Fruit fly (Drosophila melanogaster) whole organism, prepupa: ENCODE results near the gene CG15894.

ENCODE experiments used
- Blimp-1 ChIP-seq: fragments of 200-800 bp; sonication (Bioruptor generic); optimal IDR thresholded peaks from 3 replicates; lab custom pipeline; 2017; ENCODE audit warnings: missing biosample characterization, missing genetic modification characterization, mild to moderate bottlenecking, moderate library complexity, missing genetic modification reagents
- CG10631 ChIP-seq: fragments of 200-800 bp; sonication (Bioruptor generic); optimal IDR thresholded peaks from 2 replicates; lab custom pipeline; 2016; ENCODE audit warnings: missing biosample characterization, missing genetic modification characterization
- CG10669 ChIP-seq: fragments of 200-800 bp; sonication (Bioruptor generic); optimal IDR thresholded peaks from 3 replicates; lab custom pipeline; 2018; ENCODE audit warnings: missing biosample characterization, mild to moderate bottlenecking, missing genetic modification characterization, moderate library complexity
- CG11294 ChIP-seq: fragments of 200-800 bp; sonication (Bioruptor generic); IDR thresholded peaks from 2 replicates; pipeline ENCODE4 v1.3.6; 2022; ENCODE audit warnings: missing biosample characterization, missing genetic modification characterization
- CG11762 ChIP-seq: fragments of 200-800 bp; sonication (Bioruptor generic); optimal IDR thresholded peaks from 3 replicates; lab custom pipeline; 2016; ENCODE audit warnings: missing biosample characterization, missing genetic modification characterization; ENCODE audit not compliant: insufficient read depth
- CG11902 ChIP-seq: fragments of 200-800 bp; sonication (Bioruptor generic); optimal IDR thresholded peaks from 3 replicates; lab custom pipeline; 2016; ENCODE audit warnings: missing biosample characterization, missing genetic modification characterization
- CG15336 ChIP-seq: fragments of 200-800 bp; sonication (Bioruptor generic); IDR thresholded peaks from 2 replicates; pipeline ENCODE4 v1.3.6; 2022; ENCODE audit warnings: missing biosample characterization, missing genetic modification characterization
- CG16779 ChIP-seq: fragments of 200-800 bp; sonication (Bioruptor generic); optimal IDR thresholded peaks from 3 replicates; lab custom pipeline; 2017; ENCODE audit warnings: missing biosample characterization, mild to moderate bottlenecking, missing genetic modification characterization
- CG3032 ChIP-seq: fragments of 200-800 bp; optimal IDR thresholded peaks from 2 replicates; lab custom pipeline; 2019; ENCODE audit warnings: missing biosample characterization, mild to moderate bottlenecking, missing genetic modification characterization, moderate library complexity
- CG31627 ChIP-seq: fragments of 200-800 bp; sonication (Bioruptor generic); optimal IDR thresholded peaks from 3 replicates; lab custom pipeline; 2016; ENCODE audit warnings: missing biosample characterization, missing genetic modification characterization
- CG32006 ChIP-seq: fragments of 200-800 bp; sonication (Bioruptor generic); optimal IDR thresholded peaks from 3 replicates; lab custom pipeline; 2017; ENCODE audit warnings: missing biosample characterization, mild to moderate bottlenecking, missing genetic modification characterization
- CG34406 ChIP-seq: fragments of 200-800 bp; sonication (Bioruptor generic); optimal IDR thresholded peaks from 3 replicates; lab custom pipeline; 2016; ENCODE audit warnings: missing biosample characterization, missing genetic modification characterization
- CG3919 ChIP-seq: fragments of 200-800 bp; sonication (Bioruptor generic); optimal IDR thresholded peaks from 3 replicates; lab custom pipeline; 2016; ENCODE audit warnings: missing biosample characterization, missing genetic modification characterization
- CG4318 ChIP-seq: fragments of 200-800 bp; sonication (Bioruptor generic); optimal IDR thresholded peaks from 3 replicates; lab custom pipeline; 2017; ENCODE audit warnings: missing biosample characterization, mild to moderate bottlenecking, missing genetic modification characterization
- CG6163 ChIP-seq: fragments of 200-800 bp; sonication (Bioruptor generic); IDR thresholded peaks from 3 replicates; pipeline ENCODE4 v1.3.6; 2022; ENCODE audit warnings: missing biosample characterization, missing genetic modification characterization
- CG6276 ChIP-seq: fragments of 200-800 bp; sonication (Bioruptor generic); optimal IDR thresholded peaks from 2 replicates; lab custom pipeline; 2017; ENCODE audit warnings: missing biosample characterization, mild to moderate bottlenecking, missing genetic modification characterization
- CG6808 ChIP-seq: fragments of 200-800 bp; sonication (Bioruptor generic); optimal IDR thresholded peaks from 3 replicates; lab custom pipeline; 2017; ENCODE audit warnings: missing biosample characterization, missing genetic modification characterization, mild to moderate bottlenecking, moderate library complexity, missing genetic modification reagents
- CG6854 ChIP-seq: fragments of 200-800 bp; sonication (Bioruptor generic); optimal IDR thresholded peaks from 2 replicates; lab custom pipeline; 2017; ENCODE audit warnings: missing biosample characterization, mild to moderate bottlenecking, missing genetic modification characterization
- CG7368 ChIP-seq: fragments of 200-800 bp; sonication (Bioruptor generic); optimal IDR thresholded peaks from 3 replicates; lab custom pipeline; 2016; ENCODE audit warnings: missing biosample characterization, missing genetic modification characterization
- CG8119 ChIP-seq: fragments of 200-800 bp; sonication (Bioruptor generic); IDR thresholded peaks from 3 replicates; pipeline ENCODE4 v1.3.6; 2022; ENCODE audit warnings: missing biosample characterization, missing genetic modification characterization
- CG8319 ChIP-seq: fragments of 200-800 bp; sonication (Bioruptor generic); optimal IDR thresholded peaks from 3 replicates; lab custom pipeline; 2016; ENCODE audit warnings: missing biosample characterization, missing genetic modification characterization
- CG9139 ChIP-seq: fragments of 200-800 bp; sonication (Bioruptor generic); optimal IDR thresholded peaks from 3 replicates; lab custom pipeline; 2017; ENCODE audit warnings: missing biosample characterization, mild to moderate bottlenecking, missing genetic modification characterization
- Eip75B ChIP-seq: fragments of 200-800 bp; sonication (Bioruptor generic); optimal IDR thresholded peaks from 3 replicates; lab custom pipeline; 2016; ENCODE audit warnings: missing biosample characterization, missing genetic modification characterization
- Eip93F ChIP-seq: fragments of 200-800 bp; sonication (Bioruptor generic); optimal IDR thresholded peaks from 2 replicates; lab custom pipeline; 2016; ENCODE audit warnings: missing biosample characterization, mild to moderate bottlenecking, missing genetic modification characterization
- Ets21C ChIP-seq: fragments of 200-800 bp; sonication (Bioruptor generic); optimal IDR thresholded peaks from 3 replicates; lab custom pipeline; 2016; ENCODE audit warnings: missing biosample characterization, missing genetic modification characterization
- Ets96B ChIP-seq: fragments of 200-800 bp; optimal IDR thresholded peaks from 2 replicates; lab custom pipeline; 2019; ENCODE audit warnings: missing biosample characterization, mild to moderate bottlenecking, missing genetic modification characterization, moderate library complexity
- Gug ChIP-seq: fragments of 200-800 bp; sonication (Bioruptor generic); IDR thresholded peaks from 2 replicates; pipeline ENCODE4 v1.3.6; 2022; ENCODE audit warnings: missing biosample characterization, missing genetic modification characterization
- Hr39 ChIP-seq: fragments of 200-800 bp; sonication (Bioruptor generic); optimal IDR thresholded peaks from 2 replicates; lab custom pipeline; 2016; ENCODE audit warnings: missing biosample characterization, missing genetic modification characterization
- Hr4 ChIP-seq: fragments of 200-800 bp; sonication (Bioruptor generic); optimal IDR thresholded peaks from 3 replicates; lab custom pipeline; 2016; ENCODE audit warnings: missing biosample characterization, missing genetic modification characterization
- Lpt ChIP-seq: fragments of 200-800 bp; sonication (Bioruptor generic); optimal IDR thresholded peaks from 3 replicates; lab custom pipeline; 2016; ENCODE audit warnings: missing biosample characterization, missing genetic modification characterization
- OdsH ChIP-seq: fragments of 200-800 bp; sonication (Bioruptor generic); optimal IDR thresholded peaks from 3 replicates; lab custom pipeline; 2016; ENCODE audit warnings: missing biosample characterization, missing genetic modification characterization
- Smox ChIP-seq: fragments of 200-800 bp; sonication (Bioruptor generic); optimal IDR thresholded peaks from 3 replicates; lab custom pipeline; 2016; ENCODE audit warnings: missing biosample characterization, missing genetic modification characterization
- Sox102F ChIP-seq: fragments of 200-800 bp; sonication (Bioruptor generic); optimal IDR thresholded peaks from 2 replicates; lab custom pipeline; 2016; ENCODE audit warnings: missing biosample characterization, mild to moderate bottlenecking, missing genetic modification characterization
- Sox14 ChIP-seq: fragments of 200-800 bp; sonication (Bioruptor generic); optimal IDR thresholded peaks from 3 replicates; lab custom pipeline; 2016; ENCODE audit warnings: missing biosample characterization, missing genetic modification characterization
- Sox15 ChIP-seq: fragments of 200-800 bp; sonication (Bioruptor generic); optimal IDR thresholded peaks from 3 replicates; lab custom pipeline; 2016; ENCODE audit warnings: missing biosample characterization, missing genetic modification characterization
- achi ChIP-seq: fragments of 200-800 bp; sonication (Bioruptor generic); optimal IDR thresholded peaks from 3 replicates; lab custom pipeline; 2016; ENCODE audit warnings: missing biosample characterization, missing genetic modification characterization
- acj6 ChIP-seq: fragments of 200-800 bp; sonication (Bioruptor generic); optimal IDR thresholded peaks from 3 replicates; lab custom pipeline; 2016; ENCODE audit warnings: missing biosample characterization, missing genetic modification characterization
- dac ChIP-seq: fragments of 200-800 bp; sonication (Bioruptor generic); optimal IDR thresholded peaks from 2 replicates; lab custom pipeline; 2017; ENCODE audit warnings: missing biosample characterization, mild to moderate bottlenecking, missing genetic modification characterization
- eg ChIP-seq: fragments of 200-800 bp; sonication (Bioruptor generic); IDR thresholded peaks from 3 replicates; pipeline ENCODE4 v1.3.6; 2022; ENCODE audit warnings: missing biosample characterization, missing genetic modification characterization
- esn ChIP-seq: fragments of 200-800 bp; sonication (Bioruptor generic); optimal IDR thresholded peaks from 2 replicates; lab custom pipeline; 2016; ENCODE audit warnings: missing biosample characterization, mild to moderate bottlenecking, missing genetic modification characterization, moderate library complexity
- fd59A ChIP-seq: fragments of 200-800 bp; sonication (Bioruptor generic); optimal IDR thresholded peaks from 2 replicates; lab custom pipeline; 2017; ENCODE audit warnings: missing biosample characterization, mild to moderate bottlenecking, missing genetic modification characterization, missing genetic modification reagents
- fd85E ChIP-seq: fragments of 200-800 bp; sonication (Bioruptor generic); optimal IDR thresholded peaks from 3 replicates; lab custom pipeline; 2016; ENCODE audit warnings: missing biosample characterization, missing genetic modification characterization
- fkh ChIP-seq: fragments of 200-800 bp; sonication (Bioruptor generic); optimal IDR thresholded peaks from 3 replicates; lab custom pipeline; 2017; ENCODE audit warnings: missing biosample characterization, mild to moderate bottlenecking, missing genetic modification characterization, moderate library complexity
- lz ChIP-seq: fragments of 200-800 bp; sonication (Bioruptor generic); optimal IDR thresholded peaks from 3 replicates; lab custom pipeline; 2016; ENCODE audit warnings: missing biosample characterization, missing genetic modification characterization
- net ChIP-seq: fragments of 200-800 bp; sonication (Bioruptor generic); optimal IDR thresholded peaks from 3 replicates; lab custom pipeline; 2016; ENCODE audit warnings: missing biosample characterization, missing genetic modification characterization
- pdm3 ChIP-seq: fragments of 200-800 bp; sonication (Bioruptor generic); optimal IDR thresholded peaks from 3 replicates; lab custom pipeline; 2016; ENCODE audit warnings: missing biosample characterization, missing genetic modification characterization
- salr ChIP-seq, 2 experiments: fragments of 200-800 bp; sonication (Bioruptor generic); optimal IDR thresholded peaks; 3 replicates each; lab custom pipeline; 2016 to 2018; ENCODE audit warnings: missing biosample characterization in 2 of 2, missing genetic modification characterization in 2 of 2, mild to moderate bottlenecking in 1 of 2
- spab ChIP-seq: fragments of 200-800 bp; sonication (Bioruptor generic); optimal IDR thresholded peaks from 2 replicates; lab custom pipeline; 2017; ENCODE audit warnings: missing biosample characterization, mild to moderate bottlenecking, missing genetic modification characterization, missing genetic modification reagents
- ss ChIP-seq, 2 experiments: fragments of 200-800 bp; sonication (Bioruptor generic); optimal IDR thresholded peaks; 2 replicates in 1 of 2; 3 replicates in 1 of 2; lab custom pipeline; 2017 to 2018; ENCODE audit warnings: mild to moderate bottlenecking in 2 of 2, missing biosample characterization in 2 of 2, missing genetic modification characterization in 2 of 2, moderate library complexity in 1 of 2
- svp ChIP-seq: fragments of 200-800 bp; sonication (Bioruptor generic); peaks from one replicate; lab custom pipeline; 2016; ENCODE audit warnings: missing biosample characterization, missing genetic modification characterization
- topi ChIP-seq: fragments of 200-800 bp; sonication (Bioruptor generic); optimal IDR thresholded peaks from 3 replicates; lab custom pipeline; 2016; ENCODE audit warnings: missing biosample characterization, missing genetic modification characterization
- vri ChIP-seq: fragments of 200-800 bp; sonication (Bioruptor generic); optimal IDR thresholded peaks from 3 replicates; lab custom pipeline; 2016; ENCODE audit warnings: missing biosample characterization, mild to moderate bottlenecking, missing genetic modification characterization

The CG15894 gene

DNA sequence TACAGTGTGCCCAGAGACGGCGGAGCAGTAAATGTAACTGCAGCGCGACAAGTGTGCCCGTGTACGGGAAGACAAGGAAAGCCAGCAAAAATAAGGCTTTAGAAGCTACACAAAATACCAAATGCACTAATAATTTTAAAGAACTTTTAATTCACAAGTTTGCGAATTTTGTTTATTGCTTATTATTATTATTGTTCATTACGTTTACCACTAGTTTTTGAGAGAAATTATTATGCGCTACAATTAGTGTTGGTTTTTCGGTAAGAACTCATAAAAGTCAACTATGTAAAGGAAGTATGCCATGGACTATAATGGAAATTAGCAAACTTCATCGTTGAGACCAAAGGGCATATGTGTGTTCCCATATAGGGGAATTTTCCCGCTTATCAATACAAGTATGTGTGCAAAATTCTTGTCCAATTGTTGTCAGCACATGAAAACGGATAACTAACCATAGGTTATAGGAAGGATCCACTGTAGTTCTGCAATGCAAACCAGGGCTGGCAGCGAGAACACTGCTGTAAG, 41.8 kb upstream of the CG15894 start, which contains the start of gene schlank:
Gene schlank, minus strand, starts transcription at position 42 of the 525 bp plus-strand sequence.
- no peak for TF ChIP-seq CG10669
- peak; percentile 38 for TF ChIP-seq Ets96B
- TF ChIP-seq esn (GFP tag; lab: Kevin White, UChicago) = peak; percentile 61
- TF ChIP-seq CG3919 (GFP tag; lab: Kevin White, UChicago) = peak; percentile 41
- TF ChIP-seq fkh (GFP tag; lab: Kevin White, UChicago) = no peak
- TF ChIP-seq svp (GFP tag; lab: Kevin White, UChicago) = peak; percentile 71
- no peak for TF ChIP-seq CG6808
- TF ChIP-seq CG8119 (GFP tag; lab: Robert Waterston, UW) = peak; percentile 59
- peak; percentile 12 for TF ChIP-seq fd59A
- peak; percentile 16 for TF ChIP-seq CG11762 (GFP tag; lab: Kevin White, UChicago)
- TF ChIP-seq Ets21C = peak; percentile 48
- peak; percentile 65 for TF ChIP-seq Hr4 (GFP tag; lab: Kevin White, UChicago)
- TF ChIP-seq Gug (GFP tag; lab: Robert Waterston, UW) = peak; percentile 42; the same call in 1 of the 2 replicates
- no peak for TF ChIP-seq Smox (GFP tag; lab: Kevin White, UChicago)
- peak; percentile 29; the same call in 1 of the 2 replicates for TF ChIP-seq CG11294
- TF ChIP-seq CG9139 (GFP tag; lab: Kevin White, UChicago) = no peak
- TF ChIP-seq CG10631 (GFP tag; lab: Kevin White, UChicago) = no peak
- no peak for TF ChIP-seq acj6 (GFP tag; lab: Kevin White, UChicago)
- no peak for TF ChIP-seq CG32006 (GFP tag; lab: Kevin White, UChicago)
- TF ChIP-seq CG6276 (GFP tag; lab: Kevin White, UChicago) = no peak
- no peak for TF ChIP-seq OdsH
- TF ChIP-seq CG31627 (GFP tag; lab: Kevin White, UChicago) = peak; percentile 74
- no peak for TF ChIP-seq pdm3 (GFP tag; lab: Kevin White, UChicago)
- TF ChIP-seq CG6854 = no peak
- peak; percentile 52 for TF ChIP-seq Sox15 (GFP tag; lab: Kevin White, UChicago)
- peak; percentile 15 for TF ChIP-seq CG34406 (GFP tag; lab: Kevin White, UChicago)
- peak; percentile 5 for TF ChIP-seq Blimp-1 (GFP tag; lab: Kevin White, UChicago)
- peak; percentile 42 for TF ChIP-seq Sox14 (GFP tag; lab: Kevin White, UChicago)
- TF ChIP-seq Lpt (GFP tag; lab: Kevin White, UChicago) = no peak
- peak; percentile 62 for TF ChIP-seq CG3032 (tag; lab: Kevin White, UChicago)
- TF ChIP-seq vri (GFP tag; lab: Kevin White, UChicago) = peak; percentile 32
- peak; percentile 44 for TF ChIP-seq CG8319 (GFP tag; lab: Kevin White, UChicago)
- no peak for TF ChIP-seq Sox102F
- no peak for TF ChIP-seq spab (GFP tag; lab: Kevin White, UChicago)
- TF ChIP-seq eg (GFP tag; lab: Robert Waterston, UW) = peak; percentile 81
- no peak for TF ChIP-seq CG16779 (tag; lab: Kevin White, UChicago)
- peak in 1 of 2 experiments; percentile 10 for TF ChIP-seq salr (GFP tag; optimal IDR thresholded peaks at IDR 0.05; lab: Kevin White, UChicago)
- TF ChIP-seq topi (GFP tag; lab: Kevin White, UChicago) = peak; percentile 43
- peak; percentile 10 for TF ChIP-seq dac (GFP tag; lab: Kevin White, UChicago)
- peak; percentile 20 for TF ChIP-seq CG7368 (GFP tag; lab: Kevin White, UChicago)
- no peak for TF ChIP-seq ss (GFP tag; optimal IDR thresholded peaks at IDR 0.05; lab: Kevin White, UChicago)
- TF ChIP-seq net (GFP tag; lab: Kevin White, UChicago) = peak; percentile 19
- TF ChIP-seq lz (GFP tag; lab: Kevin White, UChicago) = peak; percentile 59
- TF ChIP-seq achi (GFP tag; lab: Kevin White, UChicago) = no peak
- TF ChIP-seq Eip93F = no peak
- TF ChIP-seq CG4318 = no peak
- TF ChIP-seq Hr39 (GFP tag; lab: Kevin White, UChicago) = peak; percentile 70
- TF ChIP-seq CG15336 (GFP tag; lab: Robert Waterston, UW) = peak; percentile 62
- peak; percentile 68 for TF ChIP-seq CG6163
- peak; percentile 63 for TF ChIP-seq Eip75B
- no peak for TF ChIP-seq fd85E (GFP tag; lab: Kevin White, UChicago)
- peak; percentile 49 for TF ChIP-seq CG11902
